Worm (Caenorhabditis elegans): ENCODE results near the gene pgp-7.

DNA sequence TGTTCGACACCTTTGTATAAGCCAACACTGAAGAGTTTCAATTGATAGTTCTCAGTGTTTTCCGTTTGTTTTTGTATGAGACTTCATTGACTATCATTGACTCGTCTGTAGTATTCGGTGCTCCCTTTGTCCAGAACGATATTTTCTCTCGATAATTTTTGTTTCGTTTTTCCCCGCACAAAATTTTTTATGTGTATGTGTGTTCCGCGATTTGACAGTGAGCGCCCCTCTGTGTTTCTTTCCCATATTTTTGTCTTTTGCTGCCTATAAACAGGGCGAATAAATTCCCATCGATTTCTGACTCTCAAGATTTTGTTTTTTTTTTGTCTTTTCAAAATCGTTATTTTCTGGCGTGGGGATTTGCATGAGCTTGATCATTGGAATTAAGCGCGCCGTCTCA lies 13.2 kb upstream of the pgp-7 start, which contains the start of gene T21E8.7:
- no peak for TF ChIP-seq tbx-2 (tag; optimal IDR thresholded peaks at IDR 0.05)
- TF ChIP-seq pax-1 (tag; optimal IDR thresholded peaks at IDR 0.05), result no peak

All from whole organism, late embryonic.